Worm (Caenorhabditis elegans): Measurements from ENCODE around the gene F58B4.6.

Gene F58B4.6

ce11 chrV:10941150-10941549 lies 16.3 kb downstream of the F58B4.6 start, which contains the start of gene F17C11.26:
F17C11.26 (plus strand) TSS chrV:10941450.
- TF ChIP-seq K09A11.1 (tag; optimal IDR thresholded peaks at IDR 0.05; ENCODE audit: insufficient read depth) (no peak), ama-1 (optimal IDR thresholded peaks at IDR 0.05) (no peak), T23F11.4 (GFP tag; optimal IDR thresholded peaks at IDR 0.05) (no peak), ceh-45 (GFP tag; IDR thresholded peaks at IDR 0.05) (no peak), ttx-3 (tag; optimal IDR thresholded peaks at IDR 0.05) (no peak), hlh-13 (GFP tag; optimal IDR thresholded peaks at IDR 0.05) (no peak), eyg-1 (tag; optimal IDR thresholded peaks at IDR 0.05) (no peak), pros-1 (tag; optimal IDR thresholded peaks at IDR 0.05) (no peak), ahr-1 (tag; optimal IDR thresholded peaks at IDR 0.05) (no peak), sox-4 (tag; optimal IDR thresholded peaks at IDR 0.05) (no peak), pha-4 (tag; optimal IDR thresholded peaks at IDR 0.05) (no peak), ceh-19 (GFP tag; optimal IDR thresholded peaks at IDR 0.05) (no peak), sox-2 (GFP tag; IDR thresholded peaks at IDR 0.05) (no peak), elt-2 (tag; optimal IDR thresholded peaks at IDR 0.05) (no peak), unc-3 (GFP tag; conservative IDR thresholded peaks at IDR 0.05) (no peak), unc-3 (tag; optimal IDR thresholded peaks at IDR 0.05) (no peak), pat-9 (tag; optimal IDR thresholded peaks at IDR 0.05) (no peak), unc-42 (tag; optimal IDR thresholded peaks at IDR 0.05) (no peak), rnt-1 (tag; optimal IDR thresholded peaks at IDR 0.05) (no peak), ets-4 (tag; optimal IDR thresholded peaks at IDR 0.05) (no peak), hlh-6 (tag; optimal IDR thresholded peaks at IDR 0.05) (no peak)

DNA sequence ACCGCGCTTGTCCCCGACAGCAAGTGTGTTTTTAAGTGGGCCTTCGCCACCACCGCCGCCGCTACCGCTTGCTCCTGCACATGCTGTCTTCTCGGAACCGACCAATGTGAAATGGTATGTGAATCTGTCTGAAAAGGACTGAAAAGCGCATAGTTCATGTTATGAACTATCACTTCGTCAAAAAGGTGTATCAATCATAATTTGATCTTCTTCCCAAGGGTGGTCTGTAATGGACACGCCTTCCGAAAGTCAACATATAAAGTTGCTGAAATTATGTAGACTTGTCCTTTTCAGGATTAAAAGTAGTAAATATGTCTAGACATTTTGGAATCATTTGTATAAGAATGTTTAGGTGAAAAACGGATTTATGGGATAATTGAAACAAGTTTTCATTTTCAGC lies 17.3 kb downstream of the F58B4.6 start, which contains the start of gene zip-9:
TSS of gene zip-9 (plus strand) at position 301 of the 400 bp plus-strand sequence.
- TF ChIP-seq K09A11.1 (tag; optimal IDR thresholded peaks at IDR 0.05; ENCODE audit: insufficient read depth): no peak

DNA sequence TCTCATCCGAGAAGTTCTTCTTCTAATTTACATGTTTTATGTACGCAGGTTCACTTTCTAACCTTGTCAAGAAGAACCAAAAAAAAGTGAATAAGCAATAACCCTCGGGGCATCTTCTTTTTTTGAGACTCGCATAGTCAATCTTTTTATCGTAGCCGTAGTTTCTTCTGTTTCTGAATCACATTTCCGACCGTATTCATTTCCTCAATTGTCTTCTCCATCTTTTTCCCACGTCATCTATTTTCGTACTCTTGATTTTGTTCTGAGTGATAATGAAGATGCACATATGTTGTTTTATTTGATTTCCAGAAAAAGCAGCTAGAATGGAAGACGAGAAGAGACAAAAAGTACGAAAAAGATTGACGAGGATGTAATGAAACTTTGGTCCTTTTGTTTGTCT lies 20.1 kb downstream of the F58B4.6 start:
- TF ChIP-seq F13H6.1 (tag; optimal IDR thresholded peaks at IDR 0.05) (no peak), unc-42 (tag; optimal IDR thresholded peaks at IDR 0.05) (peak; percentile 57), npax-4 (tag; optimal IDR thresholded peaks at IDR 0.05) (no peak), hlh-13 (GFP tag; optimal IDR thresholded peaks at IDR 0.05) (no peak), pax-1 (tag; optimal IDR thresholded peaks at IDR 0.05) (no peak)

ce11 chrV:10947210-10947609 lies 22.4 kb downstream of the F58B4.6 start:
- TF ChIP-seq rnt-1 (tag; optimal IDR thresholded peaks at IDR 0.05): no peak
- no peak for TF ChIP-seq ceh-18 (tag; optimal IDR thresholded peaks at IDR 0.05)

DNA sequence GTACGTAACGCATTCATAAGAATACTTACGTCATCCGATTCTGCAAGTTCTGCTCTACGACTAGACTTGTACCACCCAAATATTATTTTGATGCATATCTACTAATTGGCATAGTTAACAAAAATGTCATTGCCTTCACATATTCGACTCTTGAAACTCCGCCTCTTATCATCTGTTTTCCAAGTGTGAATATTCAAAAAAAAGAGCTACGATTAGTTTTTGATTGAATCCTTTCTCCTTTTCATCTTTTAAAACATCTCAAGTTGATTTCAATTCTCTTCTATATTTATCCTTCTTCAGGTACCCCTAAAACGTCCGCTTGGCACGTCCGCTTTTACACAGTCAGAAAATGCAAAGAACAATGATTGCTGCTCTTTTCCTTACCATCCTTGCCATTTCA lies 23.1 kb downstream of the F58B4.6 start, which contains the start of gene F17C11.2:
TSS of gene F17C11.2 (plus strand) at position 301 of the 400 bp plus-strand sequence.
- no peak for TF ChIP-seq hlh-13 (GFP tag; optimal IDR thresholded peaks at IDR 0.05)
- TF ChIP-seq ceh-22 (tag; optimal IDR thresholded peaks at IDR 0.05): no peak
- no peak for TF ChIP-seq nfya-1 (tag; optimal IDR thresholded peaks at IDR 0.05)

DNA sequence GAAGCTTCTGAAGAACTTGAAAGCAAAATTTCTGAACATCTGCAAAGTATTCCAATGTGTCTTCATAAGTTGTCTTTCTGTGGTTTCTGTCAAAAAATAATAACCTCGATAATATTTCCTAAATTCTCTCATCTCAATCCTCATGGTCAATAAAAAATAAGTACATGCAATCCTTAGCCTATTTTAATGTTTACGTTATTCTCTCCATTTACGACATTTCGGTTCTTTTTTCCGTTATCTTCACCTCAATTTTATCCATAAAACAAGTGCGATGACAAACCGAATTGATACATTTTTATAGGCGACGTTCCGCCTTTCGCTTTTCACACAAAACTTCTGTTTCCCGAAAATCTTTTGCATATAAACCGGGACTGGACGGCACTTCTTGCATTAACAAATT lies 24.7 kb downstream of the F58B4.6 start, which contains the start of gene col-153:
TSS of gene col-153 (plus strand) at position 301 of the 400 bp plus-strand sequence.
- TF ChIP-seq ceh-2 (tag; optimal IDR thresholded peaks at IDR 0.05) (no peak), ceh-31 (tag; optimal IDR thresholded peaks at IDR 0.05) (no peak), hlh-8 (tag; optimal IDR thresholded peaks at IDR 0.05) (no peak), syd-9 (tag; optimal IDR thresholded peaks at IDR 0.05) (no peak), pha-2 (tag; optimal IDR thresholded peaks at IDR 0.05) (no peak), fkh-6 (tag; optimal IDR thresholded peaks at IDR 0.05) (no peak), dmd-4 (tag; optimal IDR thresholded peaks at IDR 0.05; ENCODE audit: borderline replicate concordance) (no peak), hlh-6 (tag; optimal IDR thresholded peaks at IDR 0.05) (no peak), pat-9 (tag; optimal IDR thresholded peaks at IDR 0.05) (no peak), C38D4.7 (GFP tag; optimal IDR thresholded peaks at IDR 0.05) (no peak), ceh-34 (tag; optimal IDR thresholded peaks at IDR 0.05) (no peak), pag-3 (tag; optimal IDR thresholded peaks at IDR 0.05; ENCODE audit: borderline replicate concordance) (no peak)
